Worm (Caenorhabditis elegans) whole organism, L4 larva: ENCODE results near the gene bath-29.

Experiments used
- D1046.2 ChIP-seq: fragments of 200-800 bp; sonication (Bioruptor generic); IDR thresholded peaks from 2 replicates; pipeline ENCODE4 v1.3.6; 2022; ENCODE audit warnings: missing genetic modification characterization, missing compliant biosample characterization
- F44E2.7 ChIP-seq: fragments of 200-800 bp; sonication (Bioruptor generic); IDR thresholded peaks from 2 replicates; pipeline ENCODE4 v2.1.2; 2022; ENCODE audit warnings: missing genetic modification characterization, missing compliant biosample characterization
- R02D3.7 ChIP-seq: fragments of 150-350 bp; sonication (generic microtip); optimal IDR thresholded peaks from 3 replicates; lab custom pipeline; 2014; ENCODE audit warnings: missing biosample characterization, missing genetic modification characterization
- T20F7.1 ChIP-seq: fragments of 200-800 bp; sonication (Bioruptor generic); optimal IDR thresholded peaks from 2 replicates; lab custom pipeline; 2018; ENCODE audit warnings: mild to moderate bottlenecking, missing genetic modification characterization, missing compliant biosample characterization
- Y5F2A.4 ChIP-seq: fragments of 200-800 bp; sonication (Bioruptor generic); optimal IDR thresholded peaks from 2 replicates; lab custom pipeline; 2018; ENCODE audit warnings: mild to moderate bottlenecking, missing genetic modification characterization, missing compliant biosample characterization
- aha-1 ChIP-seq: fragments of 150-350 bp; peaks from one replicate; lab custom pipeline; 2014; ENCODE audit warnings: missing biosample characterization, missing genetic modification characterization
- arid-1 ChIP-seq: fragments of 200-800 bp; sonication (Bioruptor generic); conservative IDR thresholded peaks from 2 replicates; pipeline ENCODE4 v1.3.6; 2022; ENCODE audit warnings: missing genetic modification reagents, missing genetic modification characterization, missing compliant biosample characterization
- ceh-20 ChIP-seq: fragments of 200-800 bp; sonication (Bioruptor generic); IDR thresholded peaks from 2 replicates; pipeline ENCODE4 v1.3.6; 2022; ENCODE audit warnings: missing genetic modification reagents, missing genetic modification characterization, missing compliant biosample characterization
- cey-2 ChIP-seq: sonication (generic microtip); optimal IDR thresholded peaks from 3 replicates; lab custom pipeline; 2017; ENCODE audit warnings: missing genetic modification characterization, mild to moderate bottlenecking, missing compliant biosample characterization, antibody characterized with exemption, borderline replicate concordance; ENCODE audit not compliant: insufficient read depth
- daf-12 ChIP-seq: fragments of 150-350 bp; optimal IDR thresholded peaks from 2 replicates; lab custom pipeline; 2014; ENCODE audit warnings: missing biosample characterization, missing genetic modification reagents, missing genetic modification characterization
- dmd-8 ChIP-seq: fragments of 200-800 bp; sonication (Bioruptor generic); IDR thresholded peaks from 2 replicates; pipeline ENCODE4 v1.3.6; 2022; ENCODE audit warnings: missing genetic modification characterization, missing compliant biosample characterization
- dmd-9 ChIP-seq: fragments of 200-800 bp; sonication (Bioruptor generic); IDR thresholded peaks from 2 replicates; pipeline ENCODE4 v1.3.6; 2022; ENCODE audit warnings: missing genetic modification reagents, missing genetic modification characterization, missing compliant biosample characterization
- dpl-1 ChIP-seq: fragments of 150-350 bp; optimal IDR thresholded peaks from 2 replicates; lab custom pipeline; 2014; ENCODE audit warnings: missing biosample characterization, missing genetic modification reagents, missing genetic modification characterization
- egl-27 ChIP-seq: sonication (generic microtip); optimal IDR thresholded peaks from 3 replicates; lab custom pipeline; 2017; ENCODE audit warnings: missing biosample characterization, missing genetic modification reagents, missing genetic modification characterization
- fkh-10 ChIP-seq: fragments of 150-350 bp; optimal IDR thresholded peaks from 2 replicates; lab custom pipeline; 2014; ENCODE audit warnings: missing biosample characterization, missing genetic modification reagents, missing genetic modification characterization
- fos-1 ChIP-seq: fragments of 150-350 bp; optimal IDR thresholded peaks from 2 replicates; lab custom pipeline; 2014; ENCODE audit warnings: missing biosample characterization, missing genetic modification characterization
- hmg-1.1 ChIP-seq: fragments of 200-800 bp; sonication (Bioruptor generic); IDR thresholded peaks from 2 replicates; pipeline ENCODE4 v1.3.6; 2022; ENCODE audit warnings: missing genetic modification reagents, missing genetic modification characterization, missing compliant biosample characterization
- jun-1 ChIP-seq: fragments of 150-350 bp; optimal IDR thresholded peaks from 2 replicates; lab custom pipeline; 2014; ENCODE audit warnings: missing biosample characterization, missing genetic modification reagents, missing genetic modification characterization
- lim-7 ChIP-seq: fragments of 200-800 bp; sonication (Bioruptor generic); IDR thresholded peaks from 2 replicates; pipeline ENCODE4 v1.3.6; 2022; ENCODE audit warnings: missing genetic modification characterization, missing compliant biosample characterization
- lin-15B ChIP-seq: fragments of 150-350 bp; sonication (generic microtip); optimal IDR thresholded peaks from 3 replicates; lab custom pipeline; 2014; ENCODE audit warnings: missing biosample characterization, missing genetic modification characterization
- lin-39 ChIP-seq: fragments of 150-350 bp; optimal IDR thresholded peaks from 2 replicates; lab custom pipeline; 2014; ENCODE audit warnings: missing biosample characterization, missing genetic modification reagents, missing genetic modification characterization
- lsy-2 ChIP-seq, 2 experiments: fragments of 150-350 bp in 1 of 2; sonication (generic microtip) in 1 of 2; optimal IDR thresholded peaks; 2 replicates each; lab custom pipeline; 2014 to 2017; ENCODE audit warnings: missing biosample characterization in 2 of 2, missing genetic modification characterization in 2 of 2
- mep-1 ChIP-seq: fragments of 150-350 bp; sonication (generic microtip); optimal IDR thresholded peaks from 3 replicates; lab custom pipeline; 2014; ENCODE audit warnings: missing biosample characterization, missing genetic modification characterization
- mes-2 ChIP-seq: sonication (generic microtip); optimal IDR thresholded peaks from 2 replicates; lab custom pipeline; 2016; ENCODE audit warnings: missing genotype, mild to moderate bottlenecking, missing genetic modification characterization, missing compliant biosample characterization; ENCODE audit not compliant: poor library complexity, severe bottlenecking
- mxl-2 ChIP-seq: fragments of 200-800 bp; sonication (Bioruptor generic); conservative IDR thresholded peaks from 2 replicates; pipeline ENCODE4 v1.3.6; 2022; ENCODE audit warnings: missing genetic modification reagents, missing genetic modification characterization, missing compliant biosample characterization
- mxl-3 ChIP-seq: fragments of 200-800 bp; sonication (Bioruptor generic); optimal IDR thresholded peaks from 2 replicates; lab custom pipeline; 2018; ENCODE audit warnings: mild to moderate bottlenecking, missing genetic modification characterization, missing compliant biosample characterization
- nhr-10 ChIP-seq: fragments of 150-350 bp; optimal IDR thresholded peaks from 2 replicates; lab custom pipeline; 2014; ENCODE audit warnings: missing biosample characterization, missing genetic modification characterization
- nhr-102 ChIP-seq: sonication (generic microtip); optimal IDR thresholded peaks from 2 replicates; lab custom pipeline; 2016; ENCODE audit warnings: mild to moderate bottlenecking, missing genetic modification characterization, moderate library complexity, missing compliant biosample characterization
- nhr-11 ChIP-seq: fragments of 150-350 bp; optimal IDR thresholded peaks from 2 replicates; lab custom pipeline; 2014; ENCODE audit warnings: missing biosample characterization, missing genetic modification characterization
- nhr-28 ChIP-seq: fragments of 150-350 bp; optimal IDR thresholded peaks from 2 replicates; lab custom pipeline; 2014; ENCODE audit warnings: missing biosample characterization, missing genetic modification characterization
- nhr-6 ChIP-seq: fragments of 150-350 bp; optimal IDR thresholded peaks from 2 replicates; lab custom pipeline; 2014; ENCODE audit warnings: missing biosample characterization, missing genetic modification characterization
- nhr-76 ChIP-seq: fragments of 150-350 bp; optimal IDR thresholded peaks from 2 replicates; lab custom pipeline; 2014; ENCODE audit warnings: missing biosample characterization, missing genetic modification characterization
- nhr-77 ChIP-seq: fragments of 150-350 bp; optimal IDR thresholded peaks from 2 replicates; lab custom pipeline; 2014; ENCODE audit warnings: missing biosample characterization, missing genetic modification characterization
- skn-1 ChIP-seq: fragments of 150-350 bp; optimal IDR thresholded peaks from 2 replicates; lab custom pipeline; 2014; ENCODE audit warnings: missing biosample characterization, missing genetic modification characterization
- snpc-4 ChIP-seq: fragments of 150-350 bp; optimal IDR thresholded peaks from 2 replicates; lab custom pipeline; 2014; ENCODE audit warnings: missing biosample characterization, missing genetic modification characterization
- spr-3 ChIP-seq: fragments of 200-800 bp; sonication (Bioruptor generic); optimal IDR thresholded peaks from 2 replicates; lab custom pipeline; 2018; ENCODE audit warnings: mild to moderate bottlenecking, missing genetic modification characterization, missing compliant biosample characterization
- tag-97 ChIP-seq: fragments of 200-800 bp; sonication (Bioruptor generic); IDR thresholded peaks from 2 replicates; pipeline ENCODE4 v1.3.6; 2022; ENCODE audit warnings: missing genetic modification characterization, missing compliant biosample characterization
- tra-1 ChIP-seq: fragments of 200-800 bp; sonication (Bioruptor generic); IDR thresholded peaks from 2 replicates; pipeline ENCODE4 v1.3.6; 2022; ENCODE audit warnings: missing genetic modification reagents, missing genetic modification characterization, missing compliant biosample characterization
- unc-39 ChIP-seq: sonication (generic microtip); optimal IDR thresholded peaks from 2 replicates; lab custom pipeline; 2017; ENCODE audit warnings: missing biosample characterization, missing genetic modification characterization
- unc-62 ChIP-seq, 3 experiments: fragments of 150-350 bp in 1 of 3; sonication (generic microtip); optimal IDR thresholded peaks in 2 of 3; peaks in 1 of 3; 1 replicate in 1 of 3; 2 replicates in 2 of 3; lab custom pipeline; 2014 to 2017; ENCODE audit warnings: missing biosample characterization in 3 of 3, missing genetic modification characterization in 3 of 3, missing genetic modification reagents in 3 of 3, missing genotype in 1 of 3
- zfp-3 ChIP-seq: fragments of 200-800 bp; sonication (Bioruptor generic); conservative IDR thresholded peaks from 2 replicates; pipeline ENCODE4 v1.3.6; 2022; ENCODE audit warnings: missing genetic modification reagents, missing genetic modification characterization, missing compliant biosample characterization
- zip-11 ChIP-seq: fragments of 200-800 bp; sonication (Bioruptor generic); IDR thresholded peaks from 2 replicates; pipeline ENCODE4 v1.3.6; 2022; ENCODE audit warnings: missing genetic modification characterization, missing compliant biosample characterization
- ztf-11 ChIP-seq: fragments of 150-350 bp; optimal IDR thresholded peaks from 2 replicates; lab custom pipeline; 2014; ENCODE audit warnings: missing biosample characterization, missing genetic modification characterization
- ztf-7 ChIP-seq: fragments of 150-350 bp; optimal IDR thresholded peaks from 2 replicates; lab custom pipeline; 2014; ENCODE audit warnings: missing biosample characterization, missing genetic modification characterization

Gene bath-29

DNA sequence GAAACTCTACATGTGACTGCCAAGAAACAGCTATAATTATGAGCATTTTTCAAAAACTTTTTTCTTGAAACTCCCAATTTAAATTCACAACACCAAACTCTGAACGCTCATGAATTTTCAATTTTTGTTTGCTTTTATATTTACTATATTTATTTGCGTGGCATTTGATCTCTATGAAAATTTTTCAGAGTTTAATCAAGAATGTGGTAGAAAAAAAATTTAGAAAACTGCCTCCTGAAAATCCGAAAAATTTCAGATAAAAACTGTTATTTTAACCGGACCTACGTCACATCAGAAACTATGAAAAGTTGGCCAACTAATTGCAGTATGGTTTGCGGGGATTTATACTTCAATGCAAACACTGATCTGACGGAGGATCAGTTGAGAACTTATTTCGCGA, 16.3 kb upstream of the bath-29 start, which contains the start of gene irld-27:
Gene irld-27 (plus strand): TSS at position 301 of the 400 bp plus-strand sequence.
- TF ChIP-seq lim-7 (GFP tag; lab: Robert Waterston, UW) = no peak
- no peak for TF ChIP-seq nhr-28 (tag; lab: Kevin White, UChicago)
- TF ChIP-seq mes-2 = no peak
- TF ChIP-seq lin-15B (tag; lab: Kevin White, UChicago) = no peak
- TF ChIP-seq nhr-102 = no peak
- TF ChIP-seq ztf-11 (tag; lab: Kevin White, UChicago) = no peak
- TF ChIP-seq zfp-3 (GFP tag; lab: Robert Waterston, UW) = no peak
- no peak for TF ChIP-seq lin-39 (tag; lab: Kevin White, UChicago)
- no peak for TF ChIP-seq arid-1 (GFP tag; lab: Robert Waterston, UW)
- no peak for TF ChIP-seq jun-1
- no peak for TF ChIP-seq T20F7.1
- no peak for TF ChIP-seq mxl-3 (GFP tag; lab: Kevin White, UChicago)
- no peak for TF ChIP-seq aha-1 (tag; lab: Kevin White, UChicago)
- no peak for TF ChIP-seq R02D3.7 (tag; lab: Kevin White, UChicago)
- TF ChIP-seq ceh-20 (GFP tag; lab: Robert Waterston, UW) = no peak
- TF ChIP-seq egl-27 (tag; lab: Kevin White, UChicago) = no peak

DNA sequence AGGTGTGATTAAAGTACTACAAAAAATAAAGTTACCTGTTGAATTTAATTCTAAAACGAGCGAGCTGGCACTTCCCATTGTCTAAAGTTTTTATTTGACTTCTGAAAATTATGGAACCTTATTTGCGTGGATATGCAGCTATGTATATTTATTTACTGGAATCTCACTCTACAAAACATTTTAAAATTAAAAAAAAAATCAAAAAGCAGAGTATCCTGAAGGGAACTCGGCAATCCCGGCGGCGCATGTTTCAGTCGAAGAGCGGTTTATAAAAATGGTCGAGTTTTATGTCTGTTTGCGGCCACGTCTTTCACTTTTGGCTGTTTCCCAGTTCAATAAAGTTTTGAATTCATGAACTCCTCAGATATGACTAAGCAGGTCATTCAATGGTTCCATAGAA, 11.3 kb upstream of the bath-29 start, which contains the start of gene F14D2.19:
Gene F14D2.19 (minus strand): TSS at position 101 of the 400 bp plus-strand sequence.
- no peak for TF ChIP-seq lim-7 (GFP tag; lab: Robert Waterston, UW)
- no peak for TF ChIP-seq nhr-6 (tag; lab: Kevin White, UChicago)
- no peak for TF ChIP-seq unc-62 (GFP tag; optimal IDR thresholded peaks at IDR 0.05 in 1 of 2; lab: Kevin White, UChicago)
- no peak for TF ChIP-seq unc-62 (tag; optimal IDR thresholded peaks at IDR 0.05; lab: Kevin White, UChicago)
- no peak for TF ChIP-seq lsy-2 (tag; optimal IDR thresholded peaks at IDR 0.05; lab: Kevin White, UChicago)
- TF ChIP-seq egl-27 (tag; lab: Kevin White, UChicago) = no peak
- TF ChIP-seq snpc-4 (tag; lab: Kevin White, UChicago) = no peak
- TF ChIP-seq fkh-10 = no peak
- TF ChIP-seq nhr-10 (tag; lab: Kevin White, UChicago) = no peak
- TF ChIP-seq spr-3 (GFP tag; lab: Kevin White, UChicago) = no peak
- TF ChIP-seq mxl-3 (GFP tag; lab: Kevin White, UChicago) = no peak
- no peak for TF ChIP-seq mxl-2 (GFP tag; lab: Robert Waterston, UW)

DNA sequence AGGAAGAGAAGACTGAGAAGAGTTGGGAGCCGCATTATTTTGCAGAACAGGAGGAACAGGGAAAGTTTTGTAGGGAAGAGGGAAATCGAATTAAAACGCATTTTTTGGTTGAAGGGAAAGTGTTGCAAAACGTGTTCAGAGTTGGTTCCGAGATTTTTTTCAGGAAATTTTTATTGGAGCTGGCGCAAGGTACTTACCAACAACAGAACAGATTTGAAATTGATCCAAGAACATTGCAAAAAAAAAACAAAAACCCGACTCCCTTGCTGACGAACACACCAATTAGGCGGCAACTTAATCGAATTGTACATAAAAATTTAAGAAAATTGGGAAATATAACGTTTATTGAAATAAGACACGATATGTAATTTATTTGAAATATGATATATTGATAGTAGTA, 9.8 kb upstream of the bath-29 start, which contains the start of gene F14D2.7:
Gene F14D2.7 (minus strand): TSS at position 101 of the 400 bp plus-strand sequence.
- TF ChIP-seq aha-1 (tag; lab: Kevin White, UChicago) (peak; percentile 79), dmd-8 (no peak), unc-62 (GFP tag; optimal IDR thresholded peaks at IDR 0.05 in 1 of 2; lab: Kevin White, UChicago) (peak in 1 of 2 experiments; percentile 31), unc-62 (tag; optimal IDR thresholded peaks at IDR 0.05; lab: Kevin White, UChicago) (no peak), F44E2.7 (no peak), nhr-28 (tag; lab: Kevin White, UChicago) (no peak), ztf-7 (no peak), hmg-1.1 (GFP tag; lab: Robert Waterston, UW) (no peak)
- TF ChIP-seq, all 104 proteins: peak for 2

DNA sequence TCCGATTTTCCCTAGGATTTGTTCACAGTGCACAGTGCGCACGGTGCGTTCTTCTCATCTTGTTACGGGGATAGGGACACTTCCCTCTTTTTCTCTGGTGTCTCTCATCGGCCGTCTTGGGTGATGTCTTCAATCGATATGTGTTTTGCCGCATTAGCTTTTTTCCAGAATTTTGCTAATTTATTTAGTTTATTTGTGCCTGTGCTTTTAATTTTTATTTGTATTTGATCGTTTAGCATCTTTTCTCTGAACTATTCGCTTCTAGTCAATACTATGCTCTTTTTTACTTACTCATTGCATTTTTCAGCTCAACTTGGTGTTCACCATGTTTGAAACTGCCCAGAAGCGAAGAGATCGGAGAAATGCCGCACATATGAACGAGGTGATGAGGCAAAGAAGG, 8.1 kb upstream of the bath-29 start, which contains the start of gene F14D2.5:
Gene F14D2.5 (plus strand): TSS at position 301 of the 400 bp plus-strand sequence.
- TF ChIP-seq cey-2 (tag; lab: Kevin White, UChicago) (no peak), D1046.2 (GFP tag; lab: Robert Waterston, UW) (no peak), skn-1 (tag; lab: Kevin White, UChicago) (no peak), nhr-77 (tag; lab: Kevin White, UChicago) (no peak), tra-1 (GFP tag; lab: Robert Waterston, UW) (no peak), unc-39 (tag; lab: Kevin White, UChicago) (no peak), nhr-76 (tag; lab: Kevin White, UChicago) (no peak), dmd-9 (GFP tag; lab: Robert Waterston, UW) (no peak), tag-97 (GFP tag; lab: Robert Waterston, UW) (no peak), nhr-11 (tag; lab: Kevin White, UChicago) (no peak), dpl-1 (GFP tag; lab: Kevin White, UChicago) (no peak), mep-1 (tag; lab: Kevin White, UChicago) (no peak), fos-1 (tag; lab: Kevin White, UChicago) (no peak), daf-12 (tag; lab: Kevin White, UChicago) (no peak), Y5F2A.4 (no peak), zip-11 (no peak), unc-62 (GFP tag; optimal IDR thresholded peaks at IDR 0.05 in 1 of 2; lab: Kevin White, UChicago) (no peak), unc-62 (tag; optimal IDR thresholded peaks at IDR 0.05; lab: Kevin White, UChicago) (no peak)
